Fruit fly (Drosophila melanogaster): ENCODE results near the gene AdipoR.

Gene AdipoR

dm6 chr3R:22547585-22548022 lies at the start of gene AdipoR (continued):
- TF ChIP-seq bbx (GFP tag; IDR thresholded peaks at IDR 0.05; ENCODE audit: partially characterized antibody) (peak; percentile 47; the same call in 1 of the 2 replicates), CG8478 (optimal IDR thresholded peaks at IDR 0.05) (no peak), MTF-1 (GFP tag; optimal IDR thresholded peaks at IDR 0.05; ENCODE audit: borderline replicate concordance) (no peak), CG7556 (GFP tag; optimal IDR thresholded peaks at IDR 0.05) (no peak), exex (tag; optimal IDR thresholded peaks at IDR 0.05) (peak; percentile 24), sug (tag; optimal IDR thresholded peaks at IDR 0.05) (peak; percentile 42), CG10654 (GFP tag; optimal IDR thresholded peaks at IDR 0.05) (no peak), Neu2 (GFP tag; optimal IDR thresholded peaks at IDR 0.05; ENCODE audit: borderline replicate concordance) (no peak), peb (GFP tag; IDR thresholded peaks at IDR 0.05) (no peak), Lim3 (GFP tag; IDR thresholded peaks at IDR 0.05) (no peak), CG12299 (tag; optimal IDR thresholded peaks at IDR 0.05) (peak; percentile 32), CG11093 (GFP tag; IDR thresholded peaks at IDR 0.05) (no peak), CG31365 (tag; optimal IDR thresholded peaks at IDR 0.05) (no peak), lilli (GFP tag; optimal IDR thresholded peaks at IDR 0.05) (peak; percentile 36), CG8765 (GFP tag; IDR thresholded peaks at IDR 0.05) (no peak), Elba2 (GFP tag; optimal IDR thresholded peaks at IDR 0.05) (no peak), Jarid2 (GFP tag; optimal IDR thresholded peaks at IDR 0.05) (peak; percentile 32), Meics (GFP tag; optimal IDR thresholded peaks at IDR 0.05) (peak; percentile 95), dati (GFP tag; IDR thresholded peaks at IDR 0.05) (no peak), CG15479 (GFP tag; optimal IDR thresholded peaks at IDR 0.05) (no peak), CkIIα-i1 (GFP tag; IDR thresholded peaks at IDR 0.05) (no peak), sr (GFP tag; IDR thresholded peaks at IDR 0.05) (no peak), odd (GFP tag; optimal IDR thresholded peaks at IDR 0.05) (no peak), so (GFP tag; IDR thresholded peaks at IDR 0.05) (no peak), CG5953 (GFP tag; IDR thresholded peaks at IDR 0.05) (no peak), CG11456 (GFP tag; IDR thresholded peaks at IDR 0.05) (no peak), Atf6 (GFP tag; IDR thresholded peaks at IDR 0.05) (no peak), ara (GFP tag; IDR thresholded peaks at IDR 0.05) (no peak), Nf-YB (GFP tag; optimal IDR thresholded peaks at IDR 0.05) (peak; percentile 17), HmgD (GFP tag; optimal IDR thresholded peaks at IDR 0.05) (peak; percentile 33), CG4282 (GFP tag; optimal IDR thresholded peaks at IDR 0.05) (peak; percentile 26), CoRest (tag; optimal IDR thresholded peaks at IDR 0.05) (peak; percentile 34), h (optimal IDR thresholded peaks at IDR 0.05) (no peak), cwo (GFP tag; optimal IDR thresholded peaks at IDR 0.05) (no peak), CG8944 (GFP tag; optimal IDR thresholded peaks at IDR 0.05) (no peak), ac (GFP tag; optimal IDR thresholded peaks at IDR 0.05) (no peak), CTCF (GFP tag; optimal IDR thresholded peaks at IDR 0.05) (peak; percentile 39), Bgb (GFP tag; IDR thresholded peaks at IDR 0.05; ENCODE audit: partially characterized antibody) (peak; percentile 62), jing (GFP tag; optimal IDR thresholded peaks at IDR 0.05) (no peak), vvl (GFP tag; IDR thresholded peaks at IDR 0.05) (peak; percentile 52; the same call in 1 of the 2 replicates), Hsf (GFP tag; optimal IDR thresholded peaks at IDR 0.05) (no peak), lbe (GFP tag; optimal IDR thresholded peaks at IDR 0.05) (no peak), CG12104 (GFP tag; optimal IDR thresholded peaks at IDR 0.05) (no peak), CG10209 (GFP tag; optimal IDR thresholded peaks at IDR 0.05) (no peak), sisA (GFP tag; IDR thresholded peaks at IDR 0.05) (no peak), lab (GFP tag; optimal IDR thresholded peaks at IDR 0.05) (peak; percentile 48), zfh2 (GFP tag; optimal IDR thresholded peaks at IDR 0.05) (no peak), emc (GFP tag; optimal IDR thresholded peaks at IDR 0.05) (no peak), Fer1 (GFP tag; optimal IDR thresholded peaks at IDR 0.05) (peak; percentile 39), CG6765 (GFP tag; optimal IDR thresholded peaks at IDR 0.05) (peak; percentile 42), Opbp (GFP tag; IDR thresholded peaks at IDR 0.05; ENCODE audit: partially characterized antibody) (peak; percentile 63; the same call in 1 of the 3 replicates), CG15601 (tag; optimal IDR thresholded peaks at IDR 0.05) (peak; percentile 5), CG12071 (GFP tag; optimal IDR thresholded peaks at IDR 0.05) (no peak)
